Fruit fly (Drosophila melanogaster) whole organism, embryonic: ENCODE results near the gene Vha16-3.
A peak's percentile ranks its signal among the peaks of the same experiment; 100 is the strongest.

Source experiments
- Bgb ChIP-seq: fragments of 200-800 bp; sonication (Bioruptor generic); IDR thresholded peaks from 2 replicates; pipeline ENCODE4 v1.3.6; 2022; ENCODE audit warnings: missing biosample characterization, missing genetic modification characterization; ENCODE audit not compliant: partially characterized antibody
- BtbVII ChIP-seq: fragments of 200-800 bp; sonication (Bioruptor generic); optimal IDR thresholded peaks from 3 replicates; lab custom pipeline; 2017; ENCODE audit warnings: missing biosample characterization, mild to moderate bottlenecking, missing genetic modification characterization
- CG10209 ChIP-seq: fragments of 200-800 bp; sonication (Bioruptor generic); optimal IDR thresholded peaks from 3 replicates; lab custom pipeline; 2017; ENCODE audit warnings: missing biosample characterization, mild to moderate bottlenecking, missing genetic modification characterization, missing genetic modification reagents
- CG11247 ChIP-seq: fragments of 200-800 bp; sonication (Bioruptor generic); IDR thresholded peaks from 2 replicates; pipeline ENCODE4 v1.3.6; 2022; ENCODE audit warnings: missing biosample characterization, missing genetic modification characterization
- CG11696 ChIP-seq: fragments of 200-800 bp; sonication (Bioruptor generic); IDR thresholded peaks from 2 replicates; pipeline ENCODE4 v1.3.6; 2022; ENCODE audit warnings: missing biosample characterization, missing genetic modification characterization
- CG12071 ChIP-seq: fragments of 200-800 bp; sonication (Bioruptor generic); optimal IDR thresholded peaks from 3 replicates; lab custom pipeline; 2018; ENCODE audit warnings: missing biosample characterization, mild to moderate bottlenecking, missing genetic modification characterization
- CG12391 ChIP-seq: fragments of 200-800 bp; sonication (Bioruptor generic); optimal IDR thresholded peaks from 3 replicates; lab custom pipeline; 2018; ENCODE audit warnings: missing biosample characterization, mild to moderate bottlenecking, missing genetic modification characterization, moderate library complexity
- CG14860 ChIP-seq: fragments of 200-800 bp; sonication (Bioruptor generic); IDR thresholded peaks from 3 replicates; pipeline ENCODE4 v1.3.6; 2022; ENCODE audit warnings: missing biosample characterization, missing genetic modification characterization; ENCODE audit not compliant: partially characterized antibody
- CG15514 ChIP-seq: fragments of 200-800 bp; sonication (Bioruptor generic); optimal IDR thresholded peaks from 3 replicates; lab custom pipeline; 2017; ENCODE audit warnings: missing biosample characterization, missing genetic modification characterization, mild to moderate bottlenecking, moderate library complexity, missing genetic modification reagents
- CG1602 ChIP-seq: fragments of 200-800 bp; sonication (Bioruptor generic); optimal IDR thresholded peaks from 3 replicates; lab custom pipeline; 2016; ENCODE audit warnings: missing biosample characterization, missing genetic modification characterization
- CG16779 ChIP-seq: fragments of 200-800 bp; sonication (Bioruptor generic); IDR thresholded peaks from 2 replicates; pipeline ENCODE4 v1.3.6; 2022; ENCODE audit warnings: missing biosample characterization, missing genetic modification characterization
- CG16815 ChIP-seq: fragments of 200-800 bp; sonication (Bioruptor generic); optimal IDR thresholded peaks from 3 replicates; lab custom pipeline; 2017; ENCODE audit warnings: missing biosample characterization, mild to moderate bottlenecking, missing genetic modification characterization
- CG1792 ChIP-seq: fragments of 200-800 bp; sonication (Bioruptor generic); optimal IDR thresholded peaks from 2 replicates; lab custom pipeline; 2016; ENCODE audit warnings: missing biosample characterization, missing genetic modification characterization
- CG18011 ChIP-seq: fragments of 200-800 bp; sonication (Bioruptor generic); optimal IDR thresholded peaks from 2 replicates; lab custom pipeline; 2017; ENCODE audit warnings: missing biosample characterization, missing genetic modification characterization, mild to moderate bottlenecking, moderate library complexity, missing genotype
- CG2889 ChIP-seq: fragments of 200-800 bp; sonication (Bioruptor generic); IDR thresholded peaks from 3 replicates; pipeline ENCODE4 v1.3.6; 2022; ENCODE audit warnings: missing biosample characterization, missing genetic modification characterization
- CG33557 ChIP-seq: fragments of 200-800 bp; sonication (Bioruptor generic); optimal IDR thresholded peaks from 2 replicates; lab custom pipeline; 2019; ENCODE audit warnings: missing biosample characterization, mild to moderate bottlenecking, missing genetic modification characterization, moderate library complexity
- CG34224 ChIP-seq: fragments of 200-800 bp; sonication (Bioruptor generic); IDR thresholded peaks from 3 replicates; pipeline ENCODE4 v1.3.6; 2022; ENCODE audit warnings: missing biosample characterization, missing genetic modification characterization; ENCODE audit not compliant: partially characterized antibody
- CG34422 ChIP-seq: fragments of 200-800 bp; sonication (Bioruptor generic); IDR thresholded peaks from 3 replicates; pipeline ENCODE4 v1.3.6; 2022; ENCODE audit warnings: missing biosample characterization, missing genetic modification characterization
- CG3726 ChIP-seq: fragments of 200-800 bp; sonication (Bioruptor generic); IDR thresholded peaks from 3 replicates; pipeline ENCODE4, ENCODE4 v1.3.6; 2022; ENCODE audit warnings: missing biosample characterization, missing genetic modification characterization
- CG4360 ChIP-seq: fragments of 200-800 bp; sonication (Bioruptor generic); IDR thresholded peaks from 2 replicates; pipeline ENCODE4 v1.3.6; 2022; ENCODE audit warnings: missing biosample characterization, missing genetic modification characterization
- CG6765 ChIP-seq: fragments of 200-800 bp; sonication (Bioruptor generic); optimal IDR thresholded peaks from 3 replicates; lab custom pipeline; 2017; ENCODE audit warnings: missing biosample characterization, mild to moderate bottlenecking, missing genetic modification characterization
- CG7357 ChIP-seq: fragments of 200-800 bp; sonication (Bioruptor generic); IDR thresholded peaks from 3 replicates; pipeline ENCODE4 v1.3.6; 2022; ENCODE audit warnings: missing biosample characterization, missing genetic modification characterization
- CG9817 ChIP-seq: fragments of 200-800 bp; sonication (Bioruptor generic); optimal IDR thresholded peaks from 2 replicates; lab custom pipeline; 2018; ENCODE audit warnings: missing biosample characterization, mild to moderate bottlenecking, missing genetic modification characterization, moderate library complexity
- Dip2 ChIP-seq: fragments of 200-800 bp; sonication (Bioruptor generic); IDR thresholded peaks from 2 replicates; pipeline ENCODE4 v1.3.6; 2022; ENCODE audit warnings: missing biosample characterization, missing genetic modification characterization
- Doc2 ChIP-seq: fragments of 200-800 bp; sonication (Bioruptor generic); IDR thresholded peaks from 2 replicates; pipeline ENCODE4 v1.3.6; 2022; ENCODE audit warnings: missing biosample characterization, missing genetic modification characterization
- HLH4C ChIP-seq: fragments of 200-800 bp; sonication (Bioruptor generic); IDR thresholded peaks from 3 replicates; pipeline ENCODE4 v1.3.6; 2022; ENCODE audit warnings: missing biosample characterization, missing genetic modification characterization; ENCODE audit not compliant: partially characterized antibody
- Hand ChIP-seq: fragments of 200-800 bp; sonication (Bioruptor generic); optimal IDR thresholded peaks from 2 replicates; lab custom pipeline; 2017; ENCODE audit warnings: mild to moderate bottlenecking, missing biosample characterization, missing genetic modification reagents, missing genetic modification characterization
- Hsf ChIP-seq: fragments of 200-800 bp; sonication (Bioruptor generic); optimal IDR thresholded peaks from 3 replicates; lab custom pipeline; 2016; ENCODE audit warnings: missing biosample characterization, missing genetic modification characterization
- Pdp1 ChIP-seq, 2 experiments: fragments of 200-800 bp; sonication (Bioruptor generic); optimal IDR thresholded peaks; 3 replicates each; lab custom pipeline; 2016; ENCODE audit warnings: missing biosample characterization in 2 of 2, missing genetic modification characterization in 2 of 2, mild to moderate bottlenecking in 1 of 2, moderate library complexity in 1 of 2
- Sry-δ ChIP-seq: fragments of 200-800 bp; sonication (Bioruptor generic); optimal IDR thresholded peaks from 2 replicates; lab custom pipeline; 2016; ENCODE audit warnings: missing biosample characterization, missing genetic modification characterization
- Vsx1 ChIP-seq: fragments of 200-800 bp; sonication (Bioruptor generic); optimal IDR thresholded peaks from 2 replicates; lab custom pipeline; 2017; ENCODE audit warnings: missing biosample characterization, mild to moderate bottlenecking, missing genetic modification characterization, missing genetic modification reagents
- bbx ChIP-seq: fragments of 200-800 bp; sonication (Bioruptor generic); IDR thresholded peaks from 2 replicates; pipeline ENCODE4 v1.3.6; 2022; ENCODE audit warnings: missing biosample characterization, missing genetic modification characterization; ENCODE audit not compliant: partially characterized antibody
- caup ChIP-seq: fragments of 200-800 bp; sonication (Bioruptor generic); optimal IDR thresholded peaks from 3 replicates; lab custom pipeline; 2017; ENCODE audit warnings: missing biosample characterization, mild to moderate bottlenecking, missing genetic modification characterization, moderate library complexity; ENCODE audit not compliant: severe bottlenecking
- cwo ChIP-seq: fragments of 200-800 bp; sonication (Bioruptor generic); optimal IDR thresholded peaks from 3 replicates; lab custom pipeline; 2017; ENCODE audit warnings: missing biosample characterization, missing genetic modification characterization, mild to moderate bottlenecking, moderate library complexity, missing genetic modification reagents
- dan ChIP-seq: fragments of 200-800 bp; sonication (Bioruptor generic); IDR thresholded peaks from 2 replicates; pipeline ENCODE4 v1.3.6; 2022; ENCODE audit warnings: missing biosample characterization, missing genetic modification characterization
- dm ChIP-seq: fragments of 200-800 bp; sonication (Bioruptor generic); optimal IDR thresholded peaks from 3 replicates; lab custom pipeline; 2016; ENCODE audit warnings: missing biosample characterization, missing genetic modification characterization
- dmrt99B ChIP-seq: fragments of 200-800 bp; sonication (Bioruptor generic); optimal IDR thresholded peaks from 2 replicates; lab custom pipeline; 2018; ENCODE audit warnings: missing biosample characterization, mild to moderate bottlenecking, missing genetic modification characterization, moderate library complexity
- exex ChIP-seq: fragments of 200-800 bp; sonication (Bioruptor generic); optimal IDR thresholded peaks from 4 replicates; lab custom pipeline; 2018; ENCODE audit warnings: missing biosample characterization, mild to moderate bottlenecking, missing genetic modification characterization, moderate library complexity
- gro ChIP-seq: fragments of 200-800 bp; sonication (Bioruptor generic); optimal IDR thresholded peaks from 2 replicates; lab custom pipeline; 2016; ENCODE audit warnings: missing biosample characterization, missing genetic modification characterization
- h ChIP-seq: fragments of >200 bp; optimal IDR thresholded peaks from 2 replicates; lab custom pipeline; 2017
- her ChIP-seq: fragments of 200-800 bp; sonication (Bioruptor generic); optimal IDR thresholded peaks from 2 replicates; lab custom pipeline; 2016; ENCODE audit warnings: missing biosample characterization, missing genetic modification characterization
- oc ChIP-seq: fragments of 200-800 bp; sonication (Bioruptor generic); optimal IDR thresholded peaks from 2 replicates; lab custom pipeline; 2018; ENCODE audit warnings: missing biosample characterization, mild to moderate bottlenecking, missing genetic modification characterization, moderate library complexity
- ranshi ChIP-seq: fragments of 200-800 bp; sonication (Bioruptor generic); IDR thresholded peaks from 2 replicates; pipeline ENCODE4 v1.3.6; 2022; ENCODE audit warnings: missing biosample characterization, missing genetic modification characterization
- row ChIP-seq: fragments of 200-800 bp; sonication (Bioruptor generic); IDR thresholded peaks from 3 replicates; pipeline ENCODE4 v1.3.6; 2022; ENCODE audit warnings: missing biosample characterization, missing genetic modification characterization
- sens-2 ChIP-seq: fragments of 200-800 bp; sonication (Bioruptor generic); IDR thresholded peaks from 2 replicates; pipeline ENCODE4 v1.3.6; 2022; ENCODE audit warnings: missing biosample characterization, missing genetic modification characterization
- sisA ChIP-seq: fragments of 200-800 bp; sonication (Bioruptor generic); IDR thresholded peaks from 2 replicates; pipeline ENCODE4 v1.3.6; 2022; ENCODE audit warnings: missing biosample characterization, missing genetic modification characterization
- sug ChIP-seq: fragments of 200-800 bp; optimal IDR thresholded peaks from 2 replicates; lab custom pipeline; 2019; ENCODE audit warnings: missing biosample characterization, mild to moderate bottlenecking, missing genetic modification characterization, moderate library complexity
- twi ChIP-seq: fragments of 200-800 bp; optimal IDR thresholded peaks from 2 replicates; lab custom pipeline; 2019; ENCODE audit warnings: missing biosample characterization, mild to moderate bottlenecking, missing genetic modification characterization, moderate library complexity
- wdn ChIP-seq: fragments of 200-800 bp; sonication (Bioruptor generic); IDR thresholded peaks from 2 replicates; pipeline ENCODE4 v1.3.6; 2022; ENCODE audit warnings: missing biosample characterization, missing genetic modification characterization
- yki ChIP-seq: fragments of >200 bp; optimal IDR thresholded peaks from 3 replicates; lab custom pipeline; 2018
- zfh1 ChIP-seq: fragments of 200-800 bp; sonication (Bioruptor generic); IDR thresholded peaks from 3 replicates; pipeline ENCODE4 v1.3.6; 2022; ENCODE audit warnings: missing biosample characterization, missing genetic modification characterization

Vha16-3 gene

DNA sequence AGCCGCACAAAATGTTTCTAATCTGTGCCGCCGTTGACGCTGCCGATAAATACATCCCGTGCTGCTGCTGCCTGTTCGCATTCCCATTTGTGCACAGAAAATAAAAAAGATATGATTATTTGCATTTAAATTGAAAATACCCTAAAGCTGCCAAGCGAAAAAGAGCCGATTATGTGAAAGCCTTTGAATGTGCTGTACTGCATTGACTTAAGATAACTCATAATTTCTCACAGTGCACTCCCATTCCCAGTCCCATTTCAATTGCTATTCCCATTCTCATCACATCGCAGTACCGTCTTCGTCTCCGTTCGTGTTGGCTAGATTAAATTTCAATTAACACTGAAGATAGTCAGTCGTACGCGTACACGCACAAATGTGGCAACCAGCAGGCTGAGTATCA is 24.2 kb upstream of the Vha16-3 start (continued):
- TF ChIP-seq twi (tag; lab: Kevin White, UChicago) (no peak), CG9817 (tag; lab: Kevin White, UChicago) (peak; percentile 11), CG34422 (GFP tag; lab: Robert Waterston, UW) (peak; percentile 63; the same call in 1 of the 3 replicates), CG16779 (GFP tag; lab: Robert Waterston, UW) (no peak), exex (tag; lab: Kevin White, UChicago) (no peak), her (GFP tag; lab: Kevin White, UChicago) (peak; percentile 7), h (lab: Kevin White, UChicago) (no peak), CG7357 (0 out of 3 replicates have a peak, but pooled peaks have one; percentile 10), oc (tag; lab: Kevin White, UChicago) (no peak), CG15514 (peak; percentile 6), sug (tag; lab: Kevin White, UChicago) (no peak), CG11247 (no peak), caup (GFP tag; lab: Kevin White, UChicago) (peak; percentile 33), Pdp1 (GFP tag; optimal IDR thresholded peaks at IDR 0.05; lab: Kevin White, UChicago) (peak; percentile 41 to 52), CG34224 (GFP tag; lab: Robert Waterston, UW) (no peak), CG14860 (GFP tag; lab: Robert Waterston, UW) (no peak), HLH4C (GFP tag; lab: Robert Waterston, UW) (no peak), CG4360 (GFP tag; lab: Robert Waterston, UW) (no peak), CG16815 (peak; percentile 31), wdn (GFP tag; lab: Robert Waterston, UW) (peak; percentile 55; the same call in 1 of the 2 replicates), Doc2 (GFP tag; lab: Robert Waterston, UW) (no peak), CG11696 (GFP tag; lab: Robert Waterston, UW) (no peak), CG2889 (peak; percentile 61; the same call in 2 of the 3 replicates), CG12391 (tag; lab: Kevin White, UChicago) (peak; percentile 47), Dip2 (GFP tag; lab: Robert Waterston, UW) (no peak), dm (GFP tag; lab: Kevin White, UChicago) (peak; percentile 27), cwo (GFP tag; lab: Kevin White, UChicago) (peak; percentile 37), dan (no peak), Vsx1 (GFP tag; lab: Kevin White, UChicago) (no peak), ranshi (GFP tag; lab: Robert Waterston, UW) (peak; percentile 57; the same call in 1 of the 2 replicates), CG1602 (GFP tag; lab: Kevin White, UChicago) (peak; percentile 5), Hand (no peak), CG6765 (GFP tag; lab: Kevin White, UChicago) (no peak), sisA (GFP tag; lab: Robert Waterston, UW) (peak; percentile 62), zfh1 (peak; percentile 67; the same call in 2 of the 3 replicates), row (GFP tag; lab: Robert Waterston, UW) (peak; percentile 77), Hsf (GFP tag; lab: Kevin White, UChicago) (peak; percentile 52), CG18011 (GFP tag; lab: Kevin White, UChicago) (no peak), gro (GFP tag; lab: Kevin White, UChicago) (no peak), sens-2 (GFP tag; lab: Robert Waterston, UW) (peak; percentile 56; the same call in 1 of the 2 replicates), CG3726 (GFP tag; lab: Robert Waterston, UW) (no peak), yki (lab: Kevin White, UChicago) (no peak), dmrt99B (tag; lab: Kevin White, UChicago) (peak; percentile 58), bbx (GFP tag; lab: Robert Waterston, UW) (no peak), CG33557 (GFP tag; lab: Kevin White, UChicago) (no peak), Bgb (GFP tag; lab: Robert Waterston, UW) (no peak), Sry-δ (GFP tag; lab: Kevin White, UChicago) (peak; percentile 41), CG1792 (peak; percentile 44), BtbVII (no peak), CG12071 (GFP tag; lab: Kevin White, UChicago) (no peak), CG10209 (peak; percentile 46)
